Worm (Caenorhabditis elegans): Measurements from ENCODE around the gene ZK418.11.

The ZK418.11 gene

ce11 chrIII:7067385-7067896 lies 32.6 kb upstream of the ZK418.11 start, which contains the start of gene ger-1:
Gene ger-1, minus strand, starts transcription at chrIII:7067477.
- TF ChIP-seq mes-2 (tag; optimal IDR thresholded peaks at IDR 0.05; ENCODE audit: poor library complexity, severe bottlenecking) (peak; percentile 56), zip-2 (tag; optimal IDR thresholded peaks at IDR 0.05) (no peak), aly-2 (tag; optimal IDR thresholded peaks at IDR 0.05) (no peak), F26F4.8 (GFP tag; conservative IDR thresholded peaks at IDR 0.05) (no peak), aha-1 (tag) (peak; percentile 39)

- no peak for TF ChIP-seq ceh-62 (tag; optimal IDR thresholded peaks at IDR 0.05)
- no peak for TF ChIP-seq aly-2 (tag; optimal IDR thresholded peaks at IDR 0.05)
- TF ChIP-seq pha-4 (GFP tag; IDR thresholded peaks at IDR 0.05): no peak
- no peak for TF ChIP-seq pha-4 (tag; optimal IDR thresholded peaks at IDR 0.05)
- no peak for TF ChIP-seq nhr-76 (tag; optimal IDR thresholded peaks at IDR 0.05)
- no peak for TF ChIP-seq nhr-41 (GFP tag; IDR thresholded peaks at IDR 0.05)
- no peak for TF ChIP-seq snpc-4 (tag; optimal IDR thresholded peaks at IDR 0.05)
- peak; percentile 53 for TF ChIP-seq lin-38 (GFP tag; IDR thresholded peaks at IDR 0.05)
- TF ChIP-seq dpl-1 (GFP tag; optimal IDR thresholded peaks at IDR 0.05): peak; percentile 91
- no peak for TF ChIP-seq F37D6.2 (tag; optimal IDR thresholded peaks at IDR 0.05)
- no peak for TF ChIP-seq lin-13 (GFP tag; optimal IDR thresholded peaks at IDR 0.05)
- no peak for TF ChIP-seq nhr-28 (tag; optimal IDR thresholded peaks at IDR 0.05)
- TF ChIP-seq F44E2.7 (GFP tag; IDR thresholded peaks at IDR 0.05): no peak
- peak in 1 of 2 experiments; percentile 63 for TF ChIP-seq lsy-2 (tag; optimal IDR thresholded peaks at IDR 0.05)
- no peak for TF ChIP-seq T26A8.4 (GFP tag; IDR thresholded peaks at IDR 0.05)
- no peak for TF ChIP-seq zip-2 (tag; optimal IDR thresholded peaks at IDR 0.05)
- peak; percentile 20 for TF ChIP-seq T20F7.1 (GFP tag; optimal IDR thresholded peaks at IDR 0.05)
- TF ChIP-seq dmd-8 (GFP tag; IDR thresholded peaks at IDR 0.05): no peak
- no peak for TF ChIP-seq attf-4 (tag; optimal IDR thresholded peaks at IDR 0.05)
- TF ChIP-seq nhr-10 (tag; optimal IDR thresholded peaks at IDR 0.05): no peak
- TF ChIP-seq aha-1 (tag): no peak
- TF ChIP-seq mes-2 (tag; optimal IDR thresholded peaks at IDR 0.05; ENCODE audit: poor library complexity, severe bottlenecking): peak; percentile 62
- no peak for TF ChIP-seq spr-3 (GFP tag; optimal IDR thresholded peaks at IDR 0.05)
- TF ChIP-seq nhr-25 (tag; optimal IDR thresholded peaks at IDR 0.05; ENCODE audit: borderline replicate concordance, insufficient read depth): no peak
- TF ChIP-seq nhr-48 (tag; optimal IDR thresholded peaks at IDR 0.05): no peak
- TF ChIP-seq ZK546.5 (tag; optimal IDR thresholded peaks at IDR 0.05): no peak
- TF ChIP-seq daf-16 (GFP tag; optimal IDR thresholded peaks at IDR 0.05): no peak
- TF ChIP-seq daf-16 (tag; optimal IDR thresholded peaks at IDR 0.05): peak; percentile 48
- TF ChIP-seq nhr-77 (tag; optimal IDR thresholded peaks at IDR 0.05): no peak
- TF ChIP-seq saeg-2 (GFP tag; IDR thresholded peaks at IDR 0.05): no peak
- no peak for TF ChIP-seq tra-1 (GFP tag; IDR thresholded peaks at IDR 0.05)
- no peak for TF ChIP-seq ceh-20 (GFP tag; IDR thresholded peaks at IDR 0.05)
- TF ChIP-seq egl-43 (GFP tag; IDR thresholded peaks at IDR 0.05): no peak
- TF ChIP-seq nhr-11 (tag; optimal IDR thresholded peaks at IDR 0.05): no peak
- no peak for TF ChIP-seq spr-1 (tag; optimal IDR thresholded peaks at IDR 0.05)
- TF ChIP-seq rbr-2 (tag; optimal IDR thresholded peaks at IDR 0.05): no peak
- TF ChIP-seq fos-1 (tag; optimal IDR thresholded peaks at IDR 0.05): no peak
- TF ChIP-seq F49E8.2 (tag; optimal IDR thresholded peaks at IDR 0.05; ENCODE audit: borderline replicate concordance): no peak
- TF ChIP-seq nhr-237 (tag; optimal IDR thresholded peaks at IDR 0.05): no peak
- TF ChIP-seq duxl-1 (tag; optimal IDR thresholded peaks at IDR 0.05; ENCODE audit: poor library complexity): no peak
- TF ChIP-seq ceh-44 (GFP tag; IDR thresholded peaks at IDR 0.05): no peak
- no peak for TF ChIP-seq set-16 (GFP tag; IDR thresholded peaks at IDR 0.05)
- no peak for TF ChIP-seq nhr-42 (GFP tag; IDR thresholded peaks at IDR 0.05)
- no peak for TF ChIP-seq ama-1 (optimal IDR thresholded peaks at IDR 0.05)
- TF ChIP-seq daf-8 (GFP tag; IDR thresholded peaks at IDR 0.05): no peak
- TF ChIP-seq cey-2 (tag; optimal IDR thresholded peaks at IDR 0.05; ENCODE audit: borderline replicate concordance, insufficient read depth): no peak
- no peak for TF ChIP-seq nhr-111 (GFP tag; optimal IDR thresholded peaks at IDR 0.05)
- peak; percentile 16 for TF ChIP-seq hlh-30 (tag; optimal IDR thresholded peaks at IDR 0.05; ENCODE audit: insufficient read depth)
These were observed 31.5 kb upstream of the ZK418.11 start, which contains the start of the genes ubc-18 and R01H2.8 for ce11 chrIII:7068520-7069113. Gene ubc-18, minus strand, starts transcription at chrIII:7068570. Gene R01H2.8, plus strand, starts transcription at chrIII:7069063.

Measured in whole organism, L4 larva.